Fruit fly (Drosophila melanogaster) whole organism, embryonic: ENCODE data around the gene pyx.

Source experiments
- Bgb ChIP-seq: fragments of 200-800 bp; sonication (Bioruptor generic); IDR thresholded peaks from 2 replicates; pipeline ENCODE4 v1.3.6; 2022; ENCODE audit warnings: missing biosample characterization, missing genetic modification characterization; ENCODE audit not compliant: partially characterized antibody
- CG12219 ChIP-seq: fragments of 200-800 bp; sonication (Bioruptor generic); optimal IDR thresholded peaks from 3 replicates; lab custom pipeline; 2018; ENCODE audit warnings: missing biosample characterization, mild to moderate bottlenecking, missing genetic modification characterization
- CG13894 ChIP-seq: fragments of 200-800 bp; sonication (Bioruptor generic); optimal IDR thresholded peaks from 3 replicates; lab custom pipeline; 2018; ENCODE audit warnings: missing biosample characterization, mild to moderate bottlenecking, missing genetic modification characterization, moderate library complexity
- CG16813 ChIP-seq: fragments of 200-800 bp; sonication (Bioruptor generic); IDR thresholded peaks from 3 replicates; pipeline ENCODE4 v1.3.6; 2022; ENCODE audit warnings: missing biosample characterization, missing genetic modification characterization; ENCODE audit not compliant: partially characterized antibody
- CG2199 ChIP-seq: fragments of 200-800 bp; sonication (Bioruptor generic); IDR thresholded peaks from 3 replicates; pipeline ENCODE4 v1.3.6; 2022; ENCODE audit warnings: missing biosample characterization, missing genetic modification characterization
- CG2202 ChIP-seq: fragments of 200-800 bp; sonication (Bioruptor generic); optimal IDR thresholded peaks from 2 replicates; lab custom pipeline; 2018; ENCODE audit warnings: missing biosample characterization, mild to moderate bottlenecking, missing genetic modification characterization
- CG3065 ChIP-seq: fragments of 200-800 bp; sonication (Bioruptor generic); optimal IDR thresholded peaks from 2 replicates; lab custom pipeline; 2016; ENCODE audit warnings: missing biosample characterization, missing genetic modification characterization
- CG3726 ChIP-seq: fragments of 200-800 bp; sonication (Bioruptor generic); IDR thresholded peaks from 3 replicates; pipeline ENCODE4, ENCODE4 v1.3.6; 2022; ENCODE audit warnings: missing biosample characterization, missing genetic modification characterization
- CG4360 ChIP-seq: fragments of 200-800 bp; sonication (Bioruptor generic); IDR thresholded peaks from 2 replicates; pipeline ENCODE4 v1.3.6; 2022; ENCODE audit warnings: missing biosample characterization, missing genetic modification characterization
- CG4404 ChIP-seq: fragments of 200-800 bp; sonication (Bioruptor generic); IDR thresholded peaks from 2 replicates; pipeline ENCODE4 v1.3.6; 2022; ENCODE audit warnings: missing biosample characterization, missing genetic modification characterization
- CG4424 ChIP-seq: fragments of 200-800 bp; sonication (Bioruptor generic); optimal IDR thresholded peaks from 3 replicates; lab custom pipeline; 2016; ENCODE audit warnings: missing biosample characterization, missing genetic modification characterization
- CG6175 ChIP-seq: fragments of 200-800 bp; sonication (Bioruptor generic); IDR thresholded peaks from 3 replicates; pipeline ENCODE4 v1.3.6; 2022; ENCODE audit warnings: missing biosample characterization, missing genetic modification characterization
- CG6791 ChIP-seq: fragments of 200-800 bp; sonication (Bioruptor generic); IDR thresholded peaks from 3 replicates; pipeline ENCODE4 v1.3.6; 2022; ENCODE audit warnings: missing biosample characterization, missing genetic modification characterization; ENCODE audit not compliant: partially characterized antibody
- CoRest ChIP-seq: fragments of 200-800 bp; sonication (Bioruptor generic); optimal IDR thresholded peaks from 3 replicates; lab custom pipeline; 2018; ENCODE audit warnings: missing biosample characterization, mild to moderate bottlenecking, missing genetic modification characterization, moderate library complexity
- Deaf1 ChIP-seq: fragments of 200-800 bp; optimal IDR thresholded peaks from 3 replicates; lab custom pipeline; 2019; ENCODE audit warnings: missing biosample characterization, mild to moderate bottlenecking, missing genetic modification characterization, moderate library complexity
- Dip2 ChIP-seq: fragments of 200-800 bp; sonication (Bioruptor generic); IDR thresholded peaks from 2 replicates; pipeline ENCODE4 v1.3.6; 2022; ENCODE audit warnings: missing biosample characterization, missing genetic modification characterization
- Elba2 ChIP-seq: fragments of 200-800 bp; sonication (Bioruptor generic); optimal IDR thresholded peaks from 3 replicates; lab custom pipeline; 2016; ENCODE audit warnings: missing biosample characterization, missing genetic modification characterization
- Gug ChIP-seq: fragments of 200-800 bp; sonication (Bioruptor generic); IDR thresholded peaks from 4 replicates; pipeline ENCODE4 v1.3.6; 2022; ENCODE audit warnings: missing biosample characterization, missing genetic modification characterization
- Hey ChIP-seq: fragments of 200-800 bp; sonication (Bioruptor generic); optimal IDR thresholded peaks from 3 replicates; lab custom pipeline; 2018; ENCODE audit warnings: missing biosample characterization, mild to moderate bottlenecking, missing genetic modification characterization
- Trl ChIP-seq, 3 experiments: fragments of >200 bp in 2 of 3; fragments of 200-800 bp in 1 of 3; sonication (Bioruptor generic) in 1 of 3; optimal IDR thresholded peaks; 2 replicates in 1 of 3; 3 replicates in 2 of 3; lab custom pipeline; 2016 to 2017; ENCODE audit warnings: missing biosample characterization in 1 of 3, missing genetic modification characterization in 1 of 3
- ab ChIP-seq: fragments of 200-800 bp; sonication (Bioruptor generic); optimal IDR thresholded peaks from 2 replicates; lab custom pipeline; 2016; ENCODE audit warnings: missing biosample characterization, missing genetic modification characterization
- cad ChIP-seq: fragments of >200 bp; optimal IDR thresholded peaks from 2 replicates; lab custom pipeline; 2017; ENCODE audit warnings: missing biosample characterization, missing genetic modification characterization
- ci ChIP-seq: fragments of 200-800 bp; sonication (Bioruptor generic); IDR thresholded peaks from 3 replicates; pipeline ENCODE4 v1.3.6; 2022; ENCODE audit warnings: missing biosample characterization, missing genetic modification characterization
- ewg ChIP-seq: fragments of 200-800 bp; sonication (Bioruptor generic); optimal IDR thresholded peaks from 3 replicates; lab custom pipeline; 2017; ENCODE audit warnings: mild to moderate bottlenecking, missing biosample characterization, missing genetic modification reagents, missing genetic modification characterization
- fd96Cb ChIP-seq: fragments of 200-800 bp; sonication (Bioruptor generic); optimal IDR thresholded peaks from 2 replicates; lab custom pipeline; 2018; ENCODE audit warnings: missing biosample characterization, mild to moderate bottlenecking, missing genetic modification characterization, moderate library complexity
- gro ChIP-seq: fragments of 200-800 bp; sonication (Bioruptor generic); optimal IDR thresholded peaks from 2 replicates; lab custom pipeline; 2016; ENCODE audit warnings: missing biosample characterization, missing genetic modification characterization
- nerfin-1 ChIP-seq: fragments of 200-800 bp; sonication (Bioruptor generic); optimal IDR thresholded peaks from 3 replicates; lab custom pipeline; 2019; ENCODE audit warnings: missing biosample characterization, mild to moderate bottlenecking, missing genetic modification characterization, moderate library complexity
- pita ChIP-seq: fragments of 200-800 bp; sonication (Bioruptor generic); optimal IDR thresholded peaks from 2 replicates; lab custom pipeline; 2017; ENCODE audit warnings: missing biosample characterization, mild to moderate bottlenecking, missing genetic modification characterization
- schlank ChIP-seq: fragments of 200-800 bp; sonication (Bioruptor generic); optimal IDR thresholded peaks from 2 replicates; lab custom pipeline; 2018; ENCODE audit warnings: missing biosample characterization, mild to moderate bottlenecking, missing genetic modification characterization
- sens ChIP-seq: fragments of 200-800 bp; sonication (Bioruptor generic); peaks from one replicate; lab custom pipeline; 2016; ENCODE audit warnings: missing biosample characterization, missing genetic modification characterization
- seq ChIP-seq: fragments of 200-800 bp; sonication (Bioruptor generic); IDR thresholded peaks from 2 replicates; pipeline ENCODE4 v1.3.6; 2022; ENCODE audit warnings: missing biosample characterization, missing genetic modification characterization
- slp2 ChIP-seq: fragments of 200-800 bp; sonication (Bioruptor generic); optimal IDR thresholded peaks from 2 replicates; lab custom pipeline; 2016; ENCODE audit warnings: missing biosample characterization, missing genetic modification characterization
- tna ChIP-seq: fragments of 200-800 bp; sonication (Bioruptor generic); IDR thresholded peaks from 2 replicates; pipeline ENCODE4 v1.3.6; 2022; ENCODE audit warnings: missing biosample characterization, missing genetic modification characterization; ENCODE audit not compliant: partially characterized antibody
- trh ChIP-seq: fragments of 200-800 bp; sonication (Bioruptor generic); optimal IDR thresholded peaks from 2 replicates; lab custom pipeline; 2016; ENCODE audit warnings: missing biosample characterization, missing genetic modification characterization
- vvl ChIP-seq: fragments of 200-800 bp; sonication (Bioruptor generic); IDR thresholded peaks from 2 replicates; pipeline ENCODE4 v1.3.6; 2022; ENCODE audit warnings: missing biosample characterization, missing genetic modification characterization
- z ChIP-seq: fragments of 200-800 bp; sonication (Bioruptor generic); IDR thresholded peaks from 3 replicates; pipeline ENCODE4 v1.3.6; 2022; ENCODE audit warnings: missing biosample characterization, missing genetic modification characterization
- zf30C ChIP-seq: fragments of 200-800 bp; sonication (Bioruptor generic); optimal IDR thresholded peaks from 3 replicates; lab custom pipeline; 2018; ENCODE audit warnings: missing biosample characterization, mild to moderate bottlenecking, missing genetic modification characterization

pyx gene

dm6 chr3L:270760-271500 is 48.1 kb upstream of the pyx start, which contains the start of gene miple2 (continued):
- peak; percentile 43 for TF ChIP-seq CoRest (tag; lab: Kevin White, UChicago)

dm6 chr3L:267618-268017 is 44.7 kb upstream of the pyx start:
- TF ChIP-seq CG12219 (GFP tag; lab: Kevin White, UChicago) (no peak), nerfin-1 (peak; percentile 7), Bgb (GFP tag; lab: Robert Waterston, UW) (no peak), CG4424 (GFP tag; lab: Kevin White, UChicago) (no peak), gro (GFP tag; lab: Kevin White, UChicago) (no peak), CG2199 (0 out of 3 replicates have a peak, but pooled peaks have one; percentile 26), schlank (no peak), ewg (peak; percentile 37), Trl (optimal IDR thresholded peaks at IDR 0.05; lab: Kevin White, UChicago) (peak in 1 of 2 experiments; percentile 44), Trl (GFP tag; optimal IDR thresholded peaks at IDR 0.05; lab: Kevin White, UChicago) (no peak), z (GFP tag; lab: Robert Waterston, UW) (peak; percentile 65; the same call in 1 of the 3 replicates)

- TF ChIP-seq zf30C (GFP tag; lab: Kevin White, UChicago), result no peak
- no peak for TF ChIP-seq Dip2 (GFP tag; lab: Robert Waterston, UW)
- no peak for TF ChIP-seq CG4360 (GFP tag; lab: Robert Waterston, UW)
- peak; percentile 85 for TF ChIP-seq Deaf1 (tag; lab: Kevin White, UChicago)
- TF ChIP-seq CG16813 (GFP tag; lab: Robert Waterston, UW), result no peak
- no peak for TF ChIP-seq CG3726
- no peak for TF ChIP-seq cad (GFP tag; lab: Kevin White, UChicago)
- no peak for TF ChIP-seq pita (GFP tag; lab: Kevin White, UChicago)
- TF ChIP-seq CG6175 (GFP tag; lab: Robert Waterston, UW), result no peak
- no peak for TF ChIP-seq tna (GFP tag; lab: Robert Waterston, UW)
- TF ChIP-seq CG13894 (tag; lab: Kevin White, UChicago), result peak; percentile 29
- no peak for TF ChIP-seq CG4404
- TF ChIP-seq seq (GFP tag; lab: Robert Waterston, UW), result no peak
- no peak for TF ChIP-seq Gug
- no peak for TF ChIP-seq Hey (tag; lab: Kevin White, UChicago)
- TF ChIP-seq CG2202, result no peak
- no peak for TF ChIP-seq ci (GFP tag; lab: Robert Waterston, UW)
- no peak for TF ChIP-seq Elba2
- TF ChIP-seq CG2199, result no peak
- no peak for TF ChIP-seq CG3065 (GFP tag; lab: Kevin White, UChicago)
- peak; percentile 61 for TF ChIP-seq sens
- TF ChIP-seq trh (GFP tag; lab: Kevin White, UChicago), result no peak
- no peak for TF ChIP-seq slp2 (GFP tag; lab: Kevin White, UChicago)
- TF ChIP-seq, all 482 proteins: peak for 3
These were observed 44.2 kb upstream of the pyx start, which contains the start of gene miple1 for dm6 chr3L:267083-267482. Gene miple1, plus strand, starts transcription at chr3L:267299.

- TF ChIP-seq fd96Cb (tag; lab: Kevin White, UChicago) (no peak), Elba2 (no peak), CG6791 (GFP tag; lab: Robert Waterston, UW) (peak; percentile 13; the same call in 1 of the 3 replicates), Gug (no peak), vvl (GFP tag; lab: Robert Waterston, UW) (peak; percentile 33; the same call in 1 of the 2 replicates), ab (GFP tag; lab: Kevin White, UChicago) (no peak)
- TF ChIP-seq, all 482 proteins: peak for 2
These were observed 42.9 kb upstream of the pyx start, which contains the start of gene CG34263 for dm6 chr3L:265808-266207. Gene CG34263, minus strand, starts transcription at chr3L:265908.
